Worm (Caenorhabditis elegans) whole organism, L3 larva: ENCODE data around the gene F38B7.2.

Experiments used
- R02D3.7 ChIP-seq: fragments of 150-350 bp; optimal IDR thresholded peaks from 2 replicates; lab custom pipeline; 2014; ENCODE audit warnings: missing biosample characterization, missing genetic modification characterization
- aly-2 ChIP-seq: fragments of 150-350 bp; optimal IDR thresholded peaks from 2 replicates; lab custom pipeline; 2014; ENCODE audit warnings: missing biosample characterization, missing genetic modification characterization
- ceh-28 ChIP-seq: fragments of 150-350 bp; optimal IDR thresholded peaks from 2 replicates; lab custom pipeline; 2014; ENCODE audit warnings: missing biosample characterization, missing genetic modification reagents, missing genetic modification characterization
- daf-12 ChIP-seq: fragments of 150-350 bp; optimal IDR thresholded peaks from 2 replicates; lab custom pipeline; 2014; ENCODE audit warnings: missing biosample characterization, missing genetic modification reagents, missing genetic modification characterization
- egl-27 ChIP-seq: sonication (generic microtip); optimal IDR thresholded peaks from 4 replicates; lab custom pipeline; 2017; ENCODE audit warnings: missing biosample characterization, missing genetic modification reagents, missing genetic modification characterization
- elt-1 ChIP-seq: fragments of 150-350 bp; optimal IDR thresholded peaks from 2 replicates; lab custom pipeline; 2014; ENCODE audit warnings: missing biosample characterization, missing genetic modification characterization
- elt-2 ChIP-seq: sonication (generic microtip); optimal IDR thresholded peaks from 2 replicates; lab custom pipeline; 2016; ENCODE audit warnings: missing genetic modification reagents, mild to moderate bottlenecking, missing genetic modification characterization, missing compliant biosample characterization
- elt-3 ChIP-seq, 3 experiments: fragments of 150-350 bp in 1 of 3; sonication (generic microtip) in 2 of 3; optimal IDR thresholded peaks; 2 replicates in 2 of 3; 4 replicates in 1 of 3; lab custom pipeline; 2014 to 2017; ENCODE audit warnings: missing biosample characterization in 3 of 3, missing genetic modification characterization in 3 of 3
- eor-1 ChIP-seq, 2 experiments: fragments of 150-350 bp; optimal IDR thresholded peaks; 2 replicates each; lab custom pipeline; 2014 to 2018; ENCODE audit warnings: missing biosample characterization in 2 of 2, missing genetic modification characterization in 2 of 2
- fkh-10 ChIP-seq: sonication (generic microtip); optimal IDR thresholded peaks from 2 replicates; lab custom pipeline; 2017; ENCODE audit warnings: missing biosample characterization, missing genetic modification reagents, missing genetic modification characterization
- fos-1 ChIP-seq: fragments of 150-350 bp; optimal IDR thresholded peaks from 2 replicates; lab custom pipeline; 2014; ENCODE audit warnings: missing biosample characterization, missing genetic modification characterization
- hmg-11 ChIP-seq: sonication (generic microtip); optimal IDR thresholded peaks from 2 replicates; lab custom pipeline; 2016; ENCODE audit warnings: missing genetic modification characterization, missing compliant biosample characterization
- jun-1 ChIP-seq: fragments of 150-350 bp; optimal IDR thresholded peaks from 2 replicates; lab custom pipeline; 2014; ENCODE audit warnings: missing biosample characterization, missing genetic modification reagents, missing genetic modification characterization
- lin-15B ChIP-seq: fragments of 150-350 bp; optimal IDR thresholded peaks from 2 replicates; lab custom pipeline; 2014; ENCODE audit warnings: missing biosample characterization, missing genetic modification characterization
- lsy-12 ChIP-seq: sonication (generic microtip); optimal IDR thresholded peaks from 2 replicates; lab custom pipeline; 2016; ENCODE audit warnings: mild to moderate bottlenecking, missing genetic modification characterization, missing compliant biosample characterization
- mml-1 ChIP-seq: fragments of 150-350 bp; sonication (generic microtip); optimal IDR thresholded peaks from 3 replicates; lab custom pipeline; 2014; ENCODE audit warnings: missing biosample characterization, missing genetic modification characterization
- nfya-1 ChIP-seq: sonication (generic microtip); optimal IDR thresholded peaks from 2 replicates; lab custom pipeline; 2017; ENCODE audit warnings: missing genetic modification characterization, mild to moderate bottlenecking, missing compliant biosample characterization, antibody characterized with exemption, moderate library complexity; ENCODE audit not compliant: insufficient read depth
- nhr-12 ChIP-seq: fragments of 150-350 bp; optimal IDR thresholded peaks from 2 replicates; lab custom pipeline; 2014; ENCODE audit warnings: missing biosample characterization, missing genetic modification characterization
- nhr-23 ChIP-seq: fragments of 150-350 bp; optimal IDR thresholded peaks from 2 replicates; lab custom pipeline; 2014; ENCODE audit warnings: missing biosample characterization, missing genetic modification reagents, missing genetic modification characterization
- nhr-237 ChIP-seq: fragments of 150-350 bp; optimal IDR thresholded peaks from 2 replicates; lab custom pipeline; 2014; ENCODE audit warnings: missing biosample characterization, missing genetic modification characterization
- nhr-25 ChIP-seq: sonication (generic microtip); optimal IDR thresholded peaks from 2 replicates; lab custom pipeline; 2017; ENCODE audit warnings: missing biosample characterization, missing genetic modification characterization
- nhr-43 ChIP-seq: sonication (generic microtip); optimal IDR thresholded peaks from 2 replicates; lab custom pipeline; 2016; ENCODE audit warnings: mild to moderate bottlenecking, missing genetic modification characterization, missing compliant biosample characterization; ENCODE audit not compliant: poor library complexity, severe bottlenecking
- nhr-67 ChIP-seq: fragments of 150-350 bp; optimal IDR thresholded peaks from 2 replicates; lab custom pipeline; 2014; ENCODE audit warnings: missing biosample characterization, missing genetic modification characterization
- nhr-77 ChIP-seq: fragments of 150-350 bp; optimal IDR thresholded peaks from 2 replicates; lab custom pipeline; 2014; ENCODE audit warnings: missing biosample characterization, missing genetic modification characterization
- pha-4 ChIP-seq: fragments of 150-350 bp; optimal IDR thresholded peaks from 2 replicates; lab custom pipeline; 2014; ENCODE audit warnings: missing biosample characterization, missing genetic modification reagents, missing genetic modification characterization
- sea-2 ChIP-seq: fragments of 150-350 bp; sonication (generic microtip); optimal IDR thresholded peaks from 4 replicates; lab custom pipeline; 2014; ENCODE audit warnings: missing biosample characterization, missing genetic modification reagents, missing genetic modification characterization
- snpc-4 ChIP-seq: fragments of 150-350 bp; optimal IDR thresholded peaks from 2 replicates; lab custom pipeline; 2014; ENCODE audit warnings: missing biosample characterization, missing genetic modification characterization
- unc-62 ChIP-seq: fragments of 150-350 bp; sonication (generic microtip); optimal IDR thresholded peaks from 4 replicates; lab custom pipeline; 2014; ENCODE audit warnings: missing biosample characterization, missing genetic modification reagents, missing genetic modification characterization
- zag-1 ChIP-seq: fragments of 150-350 bp; optimal IDR thresholded peaks from 2 replicates; lab custom pipeline; 2014; ENCODE audit warnings: missing biosample characterization, missing genetic modification characterization
- ztf-4 ChIP-seq: fragments of 150-350 bp; optimal IDR thresholded peaks from 2 replicates; lab custom pipeline; 2014; ENCODE audit warnings: missing biosample characterization, missing genetic modification characterization

F38B7.2 gene

DNA sequence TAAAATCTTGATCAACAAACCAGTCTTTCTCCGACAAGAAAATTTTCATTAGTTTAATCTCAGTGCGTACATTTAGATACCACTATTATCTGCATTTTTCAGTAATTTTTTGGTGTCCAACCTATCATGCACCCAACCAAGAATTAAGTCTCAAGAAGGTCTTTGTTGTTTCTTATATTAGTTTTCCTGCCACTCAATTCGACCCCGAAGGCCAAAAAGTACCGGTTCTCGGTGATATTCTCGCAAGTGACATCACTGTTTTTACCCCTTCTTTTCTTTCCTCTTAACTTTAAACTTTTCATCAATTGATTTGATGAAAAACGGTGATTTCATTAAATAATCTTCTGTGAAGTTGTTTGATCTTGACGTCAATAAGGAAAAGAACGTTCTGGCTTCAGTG is at the start of gene F38B7.2:
Gene F38B7.2 (plus strand): TSS at position 400 of the 400 bp plus-strand sequence.
- TF ChIP-seq sea-2, result no peak
- TF ChIP-seq unc-62 (GFP tag; lab: Kevin White, UChicago), result no peak
- no peak for TF ChIP-seq fos-1
- TF ChIP-seq aly-2 (tag; lab: Kevin White, UChicago), result no peak
- TF ChIP-seq pha-4 (tag; lab: Kevin White, UChicago), result no peak
- TF ChIP-seq nfya-1 (tag; lab: Kevin White, UChicago), result peak; percentile 11
- TF ChIP-seq nhr-43 (tag; lab: Kevin White, UChicago), result peak; percentile 68
- peak; percentile 76 for TF ChIP-seq nhr-25 (tag; lab: Kevin White, UChicago)
- TF ChIP-seq elt-1, result peak; percentile 29
- TF ChIP-seq egl-27 (tag; lab: Kevin White, UChicago), result peak; percentile 28
- no peak for TF ChIP-seq elt-3 (tag; optimal IDR thresholded peaks at IDR 0.05; lab: Kevin White, UChicago)
- peak; percentile 72 for TF ChIP-seq nhr-23 (tag; lab: Kevin White, UChicago)

DNA sequence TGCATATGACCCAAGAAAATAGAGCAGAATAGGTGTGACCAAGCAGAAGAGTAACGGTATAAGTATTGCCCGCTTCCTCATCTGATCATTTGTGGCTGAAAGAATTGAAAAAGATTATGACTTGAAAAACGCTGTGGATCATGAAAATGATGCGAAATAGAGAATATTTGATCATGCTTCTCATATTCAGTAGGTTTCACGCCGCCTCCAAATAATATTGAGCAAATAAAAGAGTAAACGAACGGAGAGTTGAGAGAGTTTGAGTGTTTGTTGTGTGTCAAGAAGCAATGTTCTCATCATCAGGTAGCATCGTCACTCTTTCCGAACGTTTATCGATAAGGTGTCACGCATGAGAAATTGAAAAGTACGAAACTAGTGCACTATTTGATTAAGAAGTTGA is 47.5 kb upstream of the F38B7.2 start, which contains the start of gene htrl-1:
Gene htrl-1 (minus strand): TSS at position 101 of the 400 bp plus-strand sequence.
- TF ChIP-seq pha-4 (tag; lab: Kevin White, UChicago) (peak; percentile 10), mml-1 (tag; lab: Kevin White, UChicago) (no peak), nhr-23 (tag; lab: Kevin White, UChicago) (no peak)
- TF ChIP-seq, all 47 proteins: peak for 1

DNA sequence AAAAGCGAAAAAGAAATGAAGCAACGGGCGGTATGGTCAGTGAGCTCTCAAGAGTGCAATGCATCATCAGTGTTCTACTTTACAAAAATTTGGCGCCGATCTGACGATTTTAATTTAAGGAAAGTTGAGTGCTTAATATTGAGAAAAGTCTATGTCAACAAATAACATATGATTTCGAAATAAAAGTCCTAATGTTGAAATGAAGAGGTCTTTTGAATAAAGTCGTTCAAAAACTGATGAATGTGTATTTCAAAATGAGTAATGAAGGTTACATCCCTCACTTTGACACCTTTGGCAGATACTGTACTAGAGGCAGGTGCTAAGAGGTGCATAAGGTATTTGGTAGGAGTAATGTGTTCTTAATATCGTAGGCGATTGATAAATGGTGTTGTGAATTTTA is 46.3 kb upstream of the F38B7.2 start:
- no peak for TF ChIP-seq lsy-12 (tag; lab: Kevin White, UChicago)
- no peak for TF ChIP-seq nhr-12 (tag; lab: Kevin White, UChicago)
- no peak for TF ChIP-seq snpc-4

DNA sequence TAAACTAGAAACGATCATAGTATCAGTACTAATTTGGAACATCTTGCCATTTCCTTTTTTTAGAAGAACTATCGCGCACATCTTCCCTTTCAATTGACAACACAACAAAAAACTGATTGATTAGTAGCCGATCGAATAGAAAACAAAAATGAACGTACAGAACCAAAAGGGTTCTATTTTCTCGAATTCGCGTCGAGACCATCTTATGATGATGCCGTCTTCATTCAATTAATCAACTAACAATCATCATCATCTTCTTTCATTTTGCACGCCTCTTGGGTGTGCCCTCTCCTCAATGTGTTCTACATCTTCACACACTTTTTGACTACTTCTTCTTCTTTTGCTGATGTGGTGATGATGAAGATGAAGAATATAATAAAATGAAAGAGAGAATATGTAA is 44.0 kb upstream of the F38B7.2 start:
- no peak for TF ChIP-seq eor-1 (tag; optimal IDR thresholded peaks at IDR 0.05; lab: Kevin White, UChicago)
- no peak for TF ChIP-seq nhr-237 (tag; lab: Kevin White, UChicago)
- TF ChIP-seq elt-2 (tag; lab: Kevin White, UChicago), result no peak
- no peak for TF ChIP-seq fkh-10
- no peak for TF ChIP-seq ztf-4 (tag; lab: Kevin White, UChicago)
- no peak for TF ChIP-seq zag-1 (tag; lab: Kevin White, UChicago)
- TF ChIP-seq elt-1, result no peak
- no peak for TF ChIP-seq lsy-12 (tag; lab: Kevin White, UChicago)
- no peak for TF ChIP-seq jun-1 (tag; lab: Kevin White, UChicago)
- no peak for TF ChIP-seq daf-12 (tag; lab: Kevin White, UChicago)
- TF ChIP-seq nfya-1 (tag; lab: Kevin White, UChicago), result no peak
- TF ChIP-seq aly-2 (tag; lab: Kevin White, UChicago), result no peak
- no peak for TF ChIP-seq mml-1 (tag; lab: Kevin White, UChicago)
- no peak for TF ChIP-seq hmg-11
- no peak for TF ChIP-seq ceh-28 (tag; lab: Kevin White, UChicago)
- no peak for TF ChIP-seq nhr-77
- TF ChIP-seq nhr-67 (tag; lab: Kevin White, UChicago), result no peak
- no peak for TF ChIP-seq sea-2
- no peak for TF ChIP-seq R02D3.7 (tag; lab: Kevin White, UChicago)

DNA sequence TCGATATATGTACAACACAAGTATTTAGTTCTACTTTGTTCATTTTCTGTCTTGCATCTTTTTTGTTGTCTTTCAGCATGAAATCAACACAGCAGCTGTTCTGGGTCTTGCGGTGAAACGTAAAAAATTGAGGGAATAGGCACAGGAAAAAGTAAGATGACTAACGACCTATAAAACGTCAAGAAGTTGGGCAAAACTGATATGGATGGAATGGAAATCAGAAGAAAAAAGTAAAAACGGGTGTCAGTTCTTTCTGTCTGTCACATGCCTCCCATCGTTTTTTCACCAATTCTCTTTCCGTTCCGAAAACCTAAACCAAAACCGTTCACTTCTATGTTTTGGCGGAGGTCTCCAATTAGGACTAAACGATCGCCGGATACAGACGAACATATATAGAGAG is 42.8 kb upstream of the F38B7.2 start:
- TF ChIP-seq elt-2 (tag; lab: Kevin White, UChicago), result peak; percentile 25
- TF ChIP-seq fos-1, result no peak

DNA sequence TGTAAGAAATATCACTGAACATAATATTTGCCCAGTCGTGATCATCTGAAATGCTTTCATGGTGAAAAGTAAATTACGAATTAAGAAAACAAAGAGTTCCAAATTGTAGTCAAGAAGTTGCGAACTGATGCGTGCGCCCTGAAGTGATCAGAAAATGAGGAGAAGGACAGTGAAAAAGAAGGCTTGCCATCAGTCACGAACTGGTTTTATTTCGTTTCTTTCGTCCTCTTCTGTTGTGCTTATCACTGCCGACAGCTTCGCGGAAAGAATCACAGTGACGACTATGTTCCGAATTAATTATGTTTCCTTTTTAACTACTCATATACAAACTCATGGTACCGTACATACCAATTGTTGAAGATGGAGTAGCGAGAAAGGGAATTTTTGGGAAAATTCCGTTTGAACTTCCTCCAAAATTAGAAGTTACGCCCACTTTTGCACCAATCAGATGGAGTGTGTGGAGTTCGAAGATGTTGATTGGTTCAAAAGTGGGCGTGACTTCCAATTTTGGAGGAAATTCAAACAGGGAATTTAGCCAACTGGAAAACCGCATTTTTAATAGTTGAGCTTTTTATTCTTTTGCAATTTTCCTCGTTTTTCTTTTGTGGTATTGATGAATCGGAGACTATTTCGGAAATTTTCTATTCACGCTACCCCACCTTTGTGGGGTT is 40.5 kb upstream of the F38B7.2 start, which contains the start of gene C55A6.12:
Gene C55A6.12 (minus strand): TSS at position 51 of the 671 bp plus-strand sequence.
- TF ChIP-seq nhr-67 (tag; lab: Kevin White, UChicago), result no peak
- peak; percentile 100 for TF ChIP-seq nfya-1 (tag; lab: Kevin White, UChicago)
- TF ChIP-seq lin-15B (tag; lab: Kevin White, UChicago), result peak; percentile 27
- peak; percentile 24 for TF ChIP-seq nhr-43 (tag; lab: Kevin White, UChicago)
